Worm (Caenorhabditis elegans) whole organism, L3 larva: ENCODE data around the gene C06E7.4.

ENCODE experiments used
- R02D3.7 ChIP-seq: fragments of 150-350 bp; optimal IDR thresholded peaks from 2 replicates; lab custom pipeline; 2014; ENCODE audit warnings: missing biosample characterization, missing genetic modification characterization
- ZK546.5 ChIP-seq: sonication (generic microtip); optimal IDR thresholded peaks from 2 replicates; lab custom pipeline; 2017; ENCODE audit warnings: missing biosample characterization, missing genetic modification characterization
- aly-2 ChIP-seq: fragments of 150-350 bp; optimal IDR thresholded peaks from 2 replicates; lab custom pipeline; 2014; ENCODE audit warnings: missing biosample characterization, missing genetic modification characterization
- ama-1 ChIP-seq: fragments of 150-350 bp; optimal IDR thresholded peaks from 2 replicates; lab custom pipeline; 2018
- ceh-28 ChIP-seq: fragments of 150-350 bp; optimal IDR thresholded peaks from 2 replicates; lab custom pipeline; 2014; ENCODE audit warnings: missing biosample characterization, missing genetic modification reagents, missing genetic modification characterization
- ceh-9 ChIP-seq: sonication (generic microtip); optimal IDR thresholded peaks from 2 replicates; lab custom pipeline; 2018; ENCODE audit warnings: missing biosample characterization, missing genetic modification characterization
- daf-12 ChIP-seq: fragments of 150-350 bp; optimal IDR thresholded peaks from 2 replicates; lab custom pipeline; 2014; ENCODE audit warnings: missing biosample characterization, missing genetic modification reagents, missing genetic modification characterization
- egl-27 ChIP-seq: sonication (generic microtip); optimal IDR thresholded peaks from 4 replicates; lab custom pipeline; 2017; ENCODE audit warnings: missing biosample characterization, missing genetic modification reagents, missing genetic modification characterization
- egl-5 ChIP-seq: fragments of 150-350 bp; optimal IDR thresholded peaks from 2 replicates; lab custom pipeline; 2017; ENCODE audit warnings: missing biosample characterization, missing genetic modification reagents, missing genetic modification characterization, inconsistent platforms
- elt-1 ChIP-seq: fragments of 150-350 bp; optimal IDR thresholded peaks from 2 replicates; lab custom pipeline; 2014; ENCODE audit warnings: missing biosample characterization, missing genetic modification characterization
- elt-2 ChIP-seq: sonication (generic microtip); optimal IDR thresholded peaks from 2 replicates; lab custom pipeline; 2016; ENCODE audit warnings: missing genetic modification reagents, mild to moderate bottlenecking, missing genetic modification characterization, missing compliant biosample characterization
- eor-1 ChIP-seq, 2 experiments: fragments of 150-350 bp; optimal IDR thresholded peaks; 2 replicates each; lab custom pipeline; 2014 to 2018; ENCODE audit warnings: missing biosample characterization in 2 of 2, missing genetic modification characterization in 2 of 2
- fkh-10 ChIP-seq: sonication (generic microtip); optimal IDR thresholded peaks from 2 replicates; lab custom pipeline; 2017; ENCODE audit warnings: missing biosample characterization, missing genetic modification reagents, missing genetic modification characterization
- fkh-2 ChIP-seq: fragments of 150-350 bp; optimal IDR thresholded peaks from 2 replicates; lab custom pipeline; 2014; ENCODE audit warnings: missing biosample characterization, missing genetic modification reagents, missing genetic modification characterization
- fos-1 ChIP-seq: fragments of 150-350 bp; optimal IDR thresholded peaks from 2 replicates; lab custom pipeline; 2014; ENCODE audit warnings: missing biosample characterization, missing genetic modification characterization
- hmg-11 ChIP-seq: sonication (generic microtip); optimal IDR thresholded peaks from 2 replicates; lab custom pipeline; 2016; ENCODE audit warnings: missing genetic modification characterization, missing compliant biosample characterization
- lin-15B ChIP-seq: fragments of 150-350 bp; optimal IDR thresholded peaks from 2 replicates; lab custom pipeline; 2014; ENCODE audit warnings: missing biosample characterization, missing genetic modification characterization
- lin-39 ChIP-seq: fragments of 150-350 bp; optimal IDR thresholded peaks from 2 replicates; lab custom pipeline; 2018; ENCODE audit warnings: missing biosample characterization, missing genetic modification reagents, missing genetic modification characterization
- lsy-12 ChIP-seq: sonication (generic microtip); optimal IDR thresholded peaks from 2 replicates; lab custom pipeline; 2016; ENCODE audit warnings: mild to moderate bottlenecking, missing genetic modification characterization, missing compliant biosample characterization
- mdl-1 ChIP-seq: fragments of 150-350 bp; optimal IDR thresholded peaks from 2 replicates; lab custom pipeline; 2014; ENCODE audit warnings: missing biosample characterization, missing genetic modification characterization
- mml-1 ChIP-seq: fragments of 150-350 bp; sonication (generic microtip); optimal IDR thresholded peaks from 3 replicates; lab custom pipeline; 2014; ENCODE audit warnings: missing biosample characterization, missing genetic modification characterization
- nfya-1 ChIP-seq: sonication (generic microtip); optimal IDR thresholded peaks from 2 replicates; lab custom pipeline; 2017; ENCODE audit warnings: missing genetic modification characterization, mild to moderate bottlenecking, missing compliant biosample characterization, antibody characterized with exemption, moderate library complexity; ENCODE audit not compliant: insufficient read depth
- nhr-11 ChIP-seq: fragments of 150-350 bp; optimal IDR thresholded peaks from 2 replicates; lab custom pipeline; 2014; ENCODE audit warnings: missing biosample characterization, missing genetic modification characterization
- nhr-12 ChIP-seq: fragments of 150-350 bp; optimal IDR thresholded peaks from 2 replicates; lab custom pipeline; 2014; ENCODE audit warnings: missing biosample characterization, missing genetic modification characterization
- nhr-23 ChIP-seq: fragments of 150-350 bp; optimal IDR thresholded peaks from 2 replicates; lab custom pipeline; 2014; ENCODE audit warnings: missing biosample characterization, missing genetic modification reagents, missing genetic modification characterization
- nhr-25 ChIP-seq: sonication (generic microtip); optimal IDR thresholded peaks from 2 replicates; lab custom pipeline; 2017; ENCODE audit warnings: missing biosample characterization, missing genetic modification characterization
- nhr-28 ChIP-seq: fragments of 150-350 bp; optimal IDR thresholded peaks from 2 replicates; lab custom pipeline; 2014; ENCODE audit warnings: missing biosample characterization, missing genetic modification characterization
- nhr-67 ChIP-seq: fragments of 150-350 bp; optimal IDR thresholded peaks from 2 replicates; lab custom pipeline; 2014; ENCODE audit warnings: missing biosample characterization, missing genetic modification characterization
- nhr-76 ChIP-seq: fragments of 150-350 bp; sonication (generic microtip); optimal IDR thresholded peaks from 5 replicates; lab custom pipeline; 2014; ENCODE audit warnings: missing biosample characterization, missing genetic modification characterization
- nhr-77 ChIP-seq: fragments of 150-350 bp; optimal IDR thresholded peaks from 2 replicates; lab custom pipeline; 2014; ENCODE audit warnings: missing biosample characterization, missing genetic modification characterization
- pha-4 ChIP-seq: fragments of 150-350 bp; optimal IDR thresholded peaks from 2 replicates; lab custom pipeline; 2014; ENCODE audit warnings: missing biosample characterization, missing genetic modification reagents, missing genetic modification characterization
- sea-2 ChIP-seq: fragments of 150-350 bp; sonication (generic microtip); optimal IDR thresholded peaks from 4 replicates; lab custom pipeline; 2014; ENCODE audit warnings: missing biosample characterization, missing genetic modification reagents, missing genetic modification characterization
- skn-1 ChIP-seq: fragments of 150-350 bp; optimal IDR thresholded peaks from 2 replicates; lab custom pipeline; 2014; ENCODE audit warnings: missing biosample characterization, missing genetic modification characterization
- snpc-4 ChIP-seq: fragments of 150-350 bp; optimal IDR thresholded peaks from 2 replicates; lab custom pipeline; 2014; ENCODE audit warnings: missing biosample characterization, missing genetic modification characterization
- tbx-2 ChIP-seq: sonication (generic microtip); optimal IDR thresholded peaks from 2 replicates; lab custom pipeline; 2016; ENCODE audit warnings: mild to moderate bottlenecking, missing genetic modification characterization, missing compliant biosample characterization
- unc-39 ChIP-seq: sonication (generic microtip); optimal IDR thresholded peaks from 4 replicates; lab custom pipeline; 2017; ENCODE audit warnings: missing biosample characterization, missing genetic modification characterization
- zag-1 ChIP-seq: fragments of 150-350 bp; optimal IDR thresholded peaks from 2 replicates; lab custom pipeline; 2014; ENCODE audit warnings: missing biosample characterization, missing genetic modification characterization
- ztf-4 ChIP-seq: fragments of 150-350 bp; optimal IDR thresholded peaks from 2 replicates; lab custom pipeline; 2014; ENCODE audit warnings: missing biosample characterization, missing genetic modification characterization

Gene C06E7.4

ce11 chrIV:5856975-5857374 lies 2.8 kb downstream of the C06E7.4 start:
- TF ChIP-seq aly-2 (tag; lab: Kevin White, UChicago): no peak

DNA sequence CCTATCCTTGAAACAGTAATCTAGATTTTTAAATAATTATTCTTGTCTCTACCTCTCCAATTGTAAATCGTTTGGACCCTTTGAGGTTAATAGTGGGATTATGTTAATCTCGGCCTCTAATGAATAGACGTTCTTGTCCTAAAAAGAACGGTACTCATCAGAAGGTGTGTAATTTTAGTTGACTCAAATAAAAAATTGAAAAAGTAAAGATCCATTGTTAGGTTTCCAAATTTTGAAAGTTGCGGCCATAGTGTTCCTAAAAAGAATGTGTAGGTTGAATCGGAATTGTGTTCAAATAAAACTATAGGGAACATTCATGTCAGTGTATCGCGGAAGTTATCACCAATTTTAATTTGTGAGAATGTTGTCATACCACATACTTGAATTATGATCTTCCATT lies 4.2 kb downstream of the C06E7.4 start:
- TF ChIP-seq fkh-2 (tag; lab: Kevin White, UChicago) (no peak), mdl-1 (no peak), lin-39 (no peak), fos-1 (tag; lab: Kevin White, UChicago) (no peak), zag-1 (tag; lab: Kevin White, UChicago) (no peak), nhr-12 (no peak), sea-2 (GFP tag; lab: Kevin White, UChicago) (no peak), nhr-76 (tag; lab: Kevin White, UChicago) (no peak)

ce11 chrIV:5850765-5851377 lies 8.9 kb downstream of the C06E7.4 start:
- no peak for TF ChIP-seq unc-39
- TF ChIP-seq ceh-9 (tag; lab: Kevin White, UChicago): no peak
- TF ChIP-seq fkh-10 (GFP tag; lab: Kevin White, UChicago): no peak
- TF ChIP-seq zag-1 (tag; lab: Kevin White, UChicago): no peak
- no peak for TF ChIP-seq snpc-4 (tag; lab: Kevin White, UChicago)
- TF ChIP-seq nhr-77: no peak
- no peak for TF ChIP-seq daf-12
- TF ChIP-seq skn-1 (tag; lab: Kevin White, UChicago): no peak
- TF ChIP-seq hmg-11 (tag; lab: Kevin White, UChicago): no peak
- no peak for TF ChIP-seq aly-2 (tag; lab: Kevin White, UChicago)
- TF ChIP-seq mml-1: no peak
- TF ChIP-seq nhr-67: no peak
- TF ChIP-seq ama-1 (lab: Kevin White, UChicago): no peak

ce11 chrIV:5847986-5848707 lies 11.6 kb downstream of the C06E7.4 start, which contains the start of gene sams-3:
TSS of gene sams-3 (plus strand) at chrIV:5848657.
- TF ChIP-seq ZK546.5 (tag; lab: Kevin White, UChicago) (no peak), egl-27 (no peak), hmg-11 (tag; lab: Kevin White, UChicago) (peak; percentile 83), pha-4 (tag; lab: Kevin White, UChicago) (peak; percentile 5), elt-2 (peak; percentile 3), tbx-2 (tag; lab: Kevin White, UChicago) (peak; percentile 77), mml-1 (no peak), nfya-1 (peak; percentile 54), egl-5 (no peak), mdl-1 (no peak)

DNA sequence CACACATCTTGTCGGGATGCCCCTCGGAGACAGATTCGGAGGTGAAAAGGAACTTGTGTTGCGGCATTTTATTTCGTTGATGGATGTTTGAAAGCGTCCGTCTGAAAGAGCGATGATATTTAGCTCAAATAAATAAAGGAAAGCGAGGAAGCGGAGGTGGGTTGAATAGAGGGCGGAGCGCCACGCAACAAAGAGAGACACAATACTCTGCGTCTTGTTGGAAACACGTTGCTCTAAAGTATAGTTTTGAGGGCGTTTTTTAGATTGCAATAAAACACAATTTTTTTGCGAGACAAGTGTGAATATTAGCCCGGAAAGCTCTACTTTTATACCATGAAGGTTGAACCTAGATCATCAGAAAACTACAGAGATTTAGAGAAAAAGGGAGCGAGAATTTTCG lies 13.5 kb downstream of the C06E7.4 start, which contains the start of gene sams-4:
Gene sams-4 (minus strand): TSS at position 101 of the 400 bp plus-strand sequence.
- no peak for TF ChIP-seq nhr-77
- no peak for TF ChIP-seq daf-12
- TF ChIP-seq ZK546.5 (tag; lab: Kevin White, UChicago): no peak
- no peak for TF ChIP-seq ztf-4
- no peak for TF ChIP-seq mdl-1
- no peak for TF ChIP-seq nhr-23 (tag; lab: Kevin White, UChicago)
- no peak for TF ChIP-seq nhr-25 (tag; lab: Kevin White, UChicago)
- no peak for TF ChIP-seq elt-1 (tag; lab: Kevin White, UChicago)
- TF ChIP-seq R02D3.7: no peak
- no peak for TF ChIP-seq nhr-11 (tag; lab: Kevin White, UChicago)
- TF ChIP-seq lin-15B: no peak
- no peak for TF ChIP-seq eor-1 (tag; optimal IDR thresholded peaks at IDR 0.05; lab: Kevin White, UChicago)
- TF ChIP-seq nhr-67: no peak
- TF ChIP-seq nhr-28: no peak
- TF ChIP-seq nhr-12: no peak
- no peak for TF ChIP-seq lsy-12 (tag; lab: Kevin White, UChicago)
- no peak for TF ChIP-seq nfya-1
- TF ChIP-seq ceh-28 (tag; lab: Kevin White, UChicago): no peak
- TF ChIP-seq egl-5: no peak
- TF ChIP-seq, all 47 proteins: peak for 0
